Fruit fly (Drosophila melanogaster): Measurements from ENCODE around the gene CG14989.
A peak's percentile ranks its signal among the peaks of the same experiment; 100 is the strongest.

The CG14989 gene

dm6 chr3L:4103258-4104247 lies 16.2 kb downstream of the CG14989 start, which contains the start of gene Fit1 (continued):
- TF ChIP-seq CG7745 (tag; optimal IDR thresholded peaks at IDR 0.05) = no peak
- no peak for TF ChIP-seq CG30403 (GFP tag; optimal IDR thresholded peaks at IDR 0.05)
- TF ChIP-seq Dek (tag; optimal IDR thresholded peaks at IDR 0.05) = no peak
- TF ChIP-seq Hey (tag; optimal IDR thresholded peaks at IDR 0.05) = no peak
- TF ChIP-seq mam (GFP tag; optimal IDR thresholded peaks at IDR 0.05) = no peak
- no peak for TF ChIP-seq tx (GFP tag; optimal IDR thresholded peaks at IDR 0.05)
- peak; percentile 4 for TF ChIP-seq CG12299 (tag; optimal IDR thresholded peaks at IDR 0.05)
- peak; percentile 13 for TF ChIP-seq exex (tag; optimal IDR thresholded peaks at IDR 0.05)
- no peak for TF ChIP-seq CG4854 (GFP tag; optimal IDR thresholded peaks at IDR 0.05)
- TF ChIP-seq gcm2 (GFP tag; optimal IDR thresholded peaks at IDR 0.05) = no peak
- peak; percentile 50 for TF ChIP-seq CG13287 (GFP tag; IDR thresholded peaks at IDR 0.05; ENCODE audit: partially characterized antibody)
- peak; percentile 69; the same call in 1 of the 3 replicates for TF ChIP-seq CG6175 (GFP tag; IDR thresholded peaks at IDR 0.05)
- no peak for TF ChIP-seq CG8765 (GFP tag; IDR thresholded peaks at IDR 0.05)
- peak; percentile 79 for TF ChIP-seq bbx (GFP tag; IDR thresholded peaks at IDR 0.05; ENCODE audit: partially characterized antibody)
- TF ChIP-seq CG8924 (tag; optimal IDR thresholded peaks at IDR 0.05) = peak; percentile 38
- TF ChIP-seq pzg (GFP tag; optimal IDR thresholded peaks at IDR 0.05) = peak; percentile 54
- TF ChIP-seq Ptx1 (GFP tag; IDR thresholded peaks at IDR 0.05) = no peak
- no peak for TF ChIP-seq pan (optimal IDR thresholded peaks at IDR 0.05)
- TF ChIP-seq pan (GFP tag; optimal IDR thresholded peaks at IDR 0.05 in 1 of 2, IDR thresholded peaks at IDR 0.05 in 1 of 2) = peak in 1 of 2 experiments; percentile 7
- TF ChIP-seq Bgb (GFP tag; IDR thresholded peaks at IDR 0.05; ENCODE audit: partially characterized antibody) = peak; percentile 75
- TF ChIP-seq ftz-f1 (GFP tag; optimal IDR thresholded peaks at IDR 0.05) = peak; percentile 95
- TF ChIP-seq CG11695 (GFP tag; IDR thresholded peaks at IDR 0.05) = 0 out of 3 replicates have a peak, but pooled peaks have one; percentile 21
- no peak for TF ChIP-seq org-1 (GFP tag; optimal IDR thresholded peaks at IDR 0.05)
- no peak for TF ChIP-seq pho (GFP tag; optimal IDR thresholded peaks at IDR 0.05)
- 0 out of 3 replicates have a peak, but pooled peaks have one; percentile 18 for TF ChIP-seq CG7357 (GFP tag; IDR thresholded peaks at IDR 0.05)
- peak; percentile 82 for TF ChIP-seq chinmo (GFP tag; IDR thresholded peaks at IDR 0.05; ENCODE audit: partially characterized antibody)
- TF ChIP-seq CG9932 (GFP tag; IDR thresholded peaks at IDR 0.05) = no peak
- TF ChIP-seq slou (GFP tag; optimal IDR thresholded peaks at IDR 0.05) = no peak
- TF ChIP-seq maf-S (GFP tag; optimal IDR thresholded peaks at IDR 0.05) = no peak
- TF ChIP-seq lbe (GFP tag; optimal IDR thresholded peaks at IDR 0.05) = no peak
- peak; percentile 55 for TF ChIP-seq CG17186 (GFP tag; optimal IDR thresholded peaks at IDR 0.05)
- TF ChIP-seq CG3838 (GFP tag; optimal IDR thresholded peaks at IDR 0.05) = no peak
- TF ChIP-seq Deaf1 (tag; optimal IDR thresholded peaks at IDR 0.05) = peak; percentile 52
- peak; percentile 59 for TF ChIP-seq lab (GFP tag; optimal IDR thresholded peaks at IDR 0.05)
- TF ChIP-seq ci (GFP tag; IDR thresholded peaks at IDR 0.05) = no peak
- peak; percentile 37 for TF ChIP-seq nau (GFP tag; optimal IDR thresholded peaks at IDR 0.05)
- TF ChIP-seq CG7987 (GFP tag; optimal IDR thresholded peaks at IDR 0.05) = peak; percentile 23
- 0 out of 2 replicates have a peak, but pooled peaks have one; percentile 37 for TF ChIP-seq CG2129 (GFP tag; IDR thresholded peaks at IDR 0.05; ENCODE audit: partially characterized antibody)
- no peak for TF ChIP-seq prd (optimal IDR thresholded peaks at IDR 0.05)
- no peak for TF ChIP-seq prd (GFP tag; IDR thresholded peaks at IDR 0.05)
- no peak for TF ChIP-seq p53 (GFP tag; optimal IDR thresholded peaks at IDR 0.05)
- TF ChIP-seq lilli (GFP tag; optimal IDR thresholded peaks at IDR 0.05) = no peak
- TF ChIP-seq gem (tag; optimal IDR thresholded peaks at IDR 0.05) = no peak
- TF ChIP-seq ro (GFP tag; IDR thresholded peaks at IDR 0.05) = no peak
- no peak for TF ChIP-seq CG3163 (GFP tag; optimal IDR thresholded peaks at IDR 0.05)
- peak; percentile 40; the same call in 1 of the 2 replicates for TF ChIP-seq unc-4 (GFP tag; IDR thresholded peaks at IDR 0.05; ENCODE audit: partially characterized antibody)
- TF ChIP-seq HmgD (GFP tag; optimal IDR thresholded peaks at IDR 0.05) = peak; percentile 18
- peak; percentile 6 for TF ChIP-seq Sin3A (optimal IDR thresholded peaks at IDR 0.05)
- TF ChIP-seq Mrtf (GFP tag; IDR thresholded peaks at IDR 0.05) = no peak

Measured in whole organism, embryonic.